Worm (Caenorhabditis elegans) whole organism, L4 larva: ENCODE results near the gene txt-4.
A peak's percentile ranks its signal among the peaks of the same experiment; 100 is the strongest.

Source experiments
- F49E8.2 ChIP-seq: sonication (generic microtip); optimal IDR thresholded peaks from 2 replicates; lab custom pipeline; 2016; ENCODE audit warnings: missing compliant biosample characterization, mild to moderate bottlenecking, missing genetic modification characterization, borderline replicate concordance
- T20F7.1 ChIP-seq: fragments of 200-800 bp; sonication (Bioruptor generic); optimal IDR thresholded peaks from 2 replicates; lab custom pipeline; 2018; ENCODE audit warnings: mild to moderate bottlenecking, missing genetic modification characterization, missing compliant biosample characterization
- T26A8.4 ChIP-seq: fragments of 200-800 bp; sonication (Bioruptor generic); IDR thresholded peaks from 2 replicates; pipeline ENCODE4 v1.3.6; 2022; ENCODE audit warnings: missing genetic modification characterization, missing compliant biosample characterization
- Y105C5A.15 ChIP-seq: fragments of 200-800 bp; sonication (Bioruptor generic); IDR thresholded peaks from 2 replicates; pipeline ENCODE4 v1.3.6; 2022; ENCODE audit warnings: missing genetic modification characterization, missing compliant biosample characterization
- Y5F2A.4 ChIP-seq: fragments of 200-800 bp; sonication (Bioruptor generic); optimal IDR thresholded peaks from 2 replicates; lab custom pipeline; 2018; ENCODE audit warnings: mild to moderate bottlenecking, missing genetic modification characterization, missing compliant biosample characterization
- arid-1 ChIP-seq: fragments of 200-800 bp; sonication (Bioruptor generic); conservative IDR thresholded peaks from 2 replicates; pipeline ENCODE4 v1.3.6; 2022; ENCODE audit warnings: missing genetic modification reagents, missing genetic modification characterization, missing compliant biosample characterization
- ceh-20 ChIP-seq: fragments of 200-800 bp; sonication (Bioruptor generic); IDR thresholded peaks from 2 replicates; pipeline ENCODE4 v1.3.6; 2022; ENCODE audit warnings: missing genetic modification reagents, missing genetic modification characterization, missing compliant biosample characterization
- ceh-62 ChIP-seq: sonication (generic microtip); optimal IDR thresholded peaks from 2 replicates; lab custom pipeline; 2017; ENCODE audit warnings: missing biosample characterization, missing genetic modification characterization
- ceh-82 ChIP-seq: sonication (generic microtip); optimal IDR thresholded peaks from 2 replicates; lab custom pipeline; 2017; ENCODE audit warnings: missing biosample characterization, missing genetic modification characterization
- ces-1 ChIP-seq: fragments of 150-350 bp; sonication (generic microtip); optimal IDR thresholded peaks from 4 replicates; lab custom pipeline; 2014; ENCODE audit warnings: missing biosample characterization, missing genetic modification reagents, missing genetic modification characterization
- cey-2 ChIP-seq: sonication (generic microtip); optimal IDR thresholded peaks from 3 replicates; lab custom pipeline; 2017; ENCODE audit warnings: missing genetic modification characterization, mild to moderate bottlenecking, missing compliant biosample characterization, antibody characterized with exemption, borderline replicate concordance; ENCODE audit not compliant: insufficient read depth
- ctbp-1 ChIP-seq: fragments of 200-800 bp; sonication (Bioruptor generic); IDR thresholded peaks from 2 replicates; pipeline ENCODE4 v1.3.6; 2022; ENCODE audit warnings: missing genetic modification reagents, missing genetic modification characterization, missing compliant biosample characterization
- daf-16 ChIP-seq, 3 experiments: sonication (generic microtip); optimal IDR thresholded peaks; 2 replicates each; lab custom pipeline; 2016 to 2017; ENCODE audit warnings: missing genetic modification characterization in 3 of 3, missing genetic modification reagents in 3 of 3, mild to moderate bottlenecking in 2 of 3, missing compliant biosample characterization in 2 of 3, missing biosample characterization in 1 of 3, moderate library complexity in 1 of 3
- daf-19 ChIP-seq: fragments of 200-800 bp; sonication (Bioruptor generic); conservative IDR thresholded peaks from 2 replicates; pipeline ENCODE4 v1.3.6; 2022; ENCODE audit warnings: missing genetic modification characterization, missing compliant biosample characterization
- dmd-6 ChIP-seq: fragments of 200-800 bp; sonication (Bioruptor generic); IDR thresholded peaks from 2 replicates; pipeline ENCODE4 v1.3.6; 2022; ENCODE audit warnings: missing genetic modification reagents, missing genetic modification characterization, missing compliant biosample characterization
- duxl-1 ChIP-seq: sonication (generic microtip); optimal IDR thresholded peaks from 2 replicates; lab custom pipeline; 2016; ENCODE audit warnings: mild to moderate bottlenecking, missing genetic modification characterization, moderate library complexity, missing compliant biosample characterization; ENCODE audit not compliant: poor library complexity
- egl-27 ChIP-seq: sonication (generic microtip); optimal IDR thresholded peaks from 3 replicates; lab custom pipeline; 2017; ENCODE audit warnings: missing biosample characterization, missing genetic modification reagents, missing genetic modification characterization
- hif-1 ChIP-seq, 2 experiments: sonication (generic microtip); optimal IDR thresholded peaks; 2 replicates each; lab custom pipeline; 2016 to 2017; ENCODE audit warnings: missing compliant biosample characterization in 2 of 2, missing genetic modification characterization in 2 of 2, missing genetic modification reagents in 2 of 2, missing genotype in 2 of 2, mild to moderate bottlenecking in 1 of 2
- hlh-11 ChIP-seq: fragments of 200-800 bp; sonication (Bioruptor generic); optimal IDR thresholded peaks from 2 replicates; lab custom pipeline; 2018; ENCODE audit warnings: mild to moderate bottlenecking, missing genetic modification characterization, missing compliant biosample characterization
- lin-1 ChIP-seq: fragments of 200-800 bp; sonication (Bioruptor generic); IDR thresholded peaks from 2 replicates; pipeline ENCODE4 v1.3.6; 2022; ENCODE audit warnings: missing genetic modification reagents, missing genetic modification characterization, missing compliant biosample characterization
- lin-39 ChIP-seq: fragments of 150-350 bp; optimal IDR thresholded peaks from 2 replicates; lab custom pipeline; 2014; ENCODE audit warnings: missing biosample characterization, missing genetic modification reagents, missing genetic modification characterization
- madf-9 ChIP-seq: fragments of 200-800 bp; sonication (Bioruptor generic); conservative IDR thresholded peaks from 2 replicates; pipeline ENCODE4 v1.3.6; 2022; ENCODE audit warnings: missing genetic modification reagents, missing genetic modification characterization, missing compliant biosample characterization
- mdt-29 ChIP-seq: fragments of 200-800 bp; sonication (Bioruptor generic); IDR thresholded peaks from 2 replicates; pipeline ENCODE4 v1.3.6; 2022; ENCODE audit warnings: missing genetic modification reagents, missing genetic modification characterization, missing compliant biosample characterization
- mes-2 ChIP-seq: sonication (generic microtip); optimal IDR thresholded peaks from 2 replicates; lab custom pipeline; 2016; ENCODE audit warnings: missing genotype, mild to moderate bottlenecking, missing genetic modification characterization, missing compliant biosample characterization; ENCODE audit not compliant: poor library complexity, severe bottlenecking
- mxl-2 ChIP-seq: fragments of 200-800 bp; sonication (Bioruptor generic); conservative IDR thresholded peaks from 2 replicates; pipeline ENCODE4 v1.3.6; 2022; ENCODE audit warnings: missing genetic modification reagents, missing genetic modification characterization, missing compliant biosample characterization
- nhr-11 ChIP-seq: fragments of 150-350 bp; optimal IDR thresholded peaks from 2 replicates; lab custom pipeline; 2014; ENCODE audit warnings: missing biosample characterization, missing genetic modification characterization
- nhr-237 ChIP-seq: sonication (generic microtip); optimal IDR thresholded peaks from 2 replicates; lab custom pipeline; 2017; ENCODE audit warnings: missing biosample characterization, missing genetic modification characterization
- nhr-28 ChIP-seq: fragments of 150-350 bp; optimal IDR thresholded peaks from 2 replicates; lab custom pipeline; 2014; ENCODE audit warnings: missing biosample characterization, missing genetic modification characterization
- nhr-41 ChIP-seq: fragments of 200-800 bp; sonication (Bioruptor generic); IDR thresholded peaks from 2 replicates; pipeline ENCODE4 v1.3.6; 2022; ENCODE audit warnings: missing genetic modification reagents, missing genetic modification characterization, missing compliant biosample characterization
- nhr-6 ChIP-seq: fragments of 150-350 bp; optimal IDR thresholded peaks from 2 replicates; lab custom pipeline; 2014; ENCODE audit warnings: missing biosample characterization, missing genetic modification characterization
- nhr-77 ChIP-seq: fragments of 150-350 bp; optimal IDR thresholded peaks from 2 replicates; lab custom pipeline; 2014; ENCODE audit warnings: missing biosample characterization, missing genetic modification characterization
- php-3 ChIP-seq: fragments of 200-800 bp; sonication (Bioruptor generic); IDR thresholded peaks from 2 replicates; pipeline ENCODE4 v1.3.6; 2022; ENCODE audit warnings: missing genetic modification reagents, missing genetic modification characterization, missing compliant biosample characterization
- pqm-1 ChIP-seq: sonication (generic microtip); optimal IDR thresholded peaks from 2 replicates; lab custom pipeline; 2017; ENCODE audit warnings: missing biosample characterization, missing genetic modification characterization
- rbr-2 ChIP-seq: sonication (generic microtip); optimal IDR thresholded peaks from 2 replicates; lab custom pipeline; 2016; ENCODE audit warnings: missing genotype, missing genetic modification characterization, missing compliant biosample characterization
- sdz-12 ChIP-seq: fragments of 200-800 bp; sonication (Bioruptor generic); optimal IDR thresholded peaks from 2 replicates; lab custom pipeline; 2018; ENCODE audit warnings: mild to moderate bottlenecking, missing genetic modification characterization, missing compliant biosample characterization
- skn-1 ChIP-seq: fragments of 150-350 bp; optimal IDR thresholded peaks from 2 replicates; lab custom pipeline; 2014; ENCODE audit warnings: missing biosample characterization, missing genetic modification characterization
- snpc-4 ChIP-seq: fragments of 150-350 bp; optimal IDR thresholded peaks from 2 replicates; lab custom pipeline; 2014; ENCODE audit warnings: missing biosample characterization, missing genetic modification characterization
- spr-3 ChIP-seq: fragments of 200-800 bp; sonication (Bioruptor generic); optimal IDR thresholded peaks from 2 replicates; lab custom pipeline; 2018; ENCODE audit warnings: mild to moderate bottlenecking, missing genetic modification characterization, missing compliant biosample characterization
- tag-97 ChIP-seq: fragments of 200-800 bp; sonication (Bioruptor generic); IDR thresholded peaks from 2 replicates; pipeline ENCODE4 v1.3.6; 2022; ENCODE audit warnings: missing genetic modification characterization, missing compliant biosample characterization
- tra-1 ChIP-seq: fragments of 200-800 bp; sonication (Bioruptor generic); IDR thresholded peaks from 2 replicates; pipeline ENCODE4 v1.3.6; 2022; ENCODE audit warnings: missing genetic modification reagents, missing genetic modification characterization, missing compliant biosample characterization
- unc-39 ChIP-seq: sonication (generic microtip); optimal IDR thresholded peaks from 2 replicates; lab custom pipeline; 2017; ENCODE audit warnings: missing biosample characterization, missing genetic modification characterization
- unc-62 ChIP-seq, 3 experiments: fragments of 150-350 bp in 1 of 3; sonication (generic microtip); optimal IDR thresholded peaks in 2 of 3; peaks in 1 of 3; 1 replicate in 1 of 3; 2 replicates in 2 of 3; lab custom pipeline; 2014 to 2017; ENCODE audit warnings: missing biosample characterization in 3 of 3, missing genetic modification characterization in 3 of 3, missing genetic modification reagents in 3 of 3, missing genotype in 1 of 3
- zag-1 ChIP-seq: fragments of 150-350 bp; optimal IDR thresholded peaks from 2 replicates; lab custom pipeline; 2014; ENCODE audit warnings: missing biosample characterization, missing genetic modification characterization
- zfp-3 ChIP-seq: fragments of 200-800 bp; sonication (Bioruptor generic); conservative IDR thresholded peaks from 2 replicates; pipeline ENCODE4 v1.3.6; 2022; ENCODE audit warnings: missing genetic modification reagents, missing genetic modification characterization, missing compliant biosample characterization
- zip-2 ChIP-seq: fragments of 150-350 bp; optimal IDR thresholded peaks from 2 replicates; lab custom pipeline; 2014; ENCODE audit warnings: missing biosample characterization, missing genetic modification characterization

txt-4 gene

ce11 chrIV:1496017-1496678 lies 14.2 kb upstream of the txt-4 start, which contains the start of gene npp-20 (continued):
- TF ChIP-seq ceh-82 (no peak), mdt-29 (GFP tag; lab: Robert Waterston, UW) (no peak), mes-2 (tag; lab: Kevin White, UChicago) (peak; percentile 64), mxl-2 (GFP tag; lab: Robert Waterston, UW) (no peak), F49E8.2 (no peak), sdz-12 (GFP tag; lab: Kevin White, UChicago) (no peak), nhr-41 (GFP tag; lab: Robert Waterston, UW) (no peak), lin-1 (GFP tag; lab: Robert Waterston, UW) (no peak), duxl-1 (peak; percentile 59), T20F7.1 (peak; percentile 57), T26A8.4 (GFP tag; lab: Robert Waterston, UW) (0 out of 2 replicates have a peak, but pooled peaks have one; percentile 20), spr-3 (GFP tag; lab: Kevin White, UChicago) (no peak), unc-62 (GFP tag; optimal IDR thresholded peaks at IDR 0.05 in 1 of 2; lab: Kevin White, UChicago) (peak in 1 of 2 experiments; percentile 75), unc-62 (tag; optimal IDR thresholded peaks at IDR 0.05; lab: Kevin White, UChicago) (no peak), cey-2 (tag; lab: Kevin White, UChicago) (no peak), Y105C5A.15 (no peak), snpc-4 (tag; lab: Kevin White, UChicago) (no peak), lin-39 (tag; lab: Kevin White, UChicago) (no peak), nhr-28 (tag; lab: Kevin White, UChicago) (peak; percentile 62), tra-1 (GFP tag; lab: Robert Waterston, UW) (no peak), dmd-6 (peak; percentile 22; the same call in 1 of the 2 replicates), hlh-11 (tag; lab: Kevin White, UChicago) (peak; percentile 43), rbr-2 (tag; lab: Kevin White, UChicago) (peak; percentile 40)

- TF ChIP-seq unc-62 (GFP tag; optimal IDR thresholded peaks at IDR 0.05 in 1 of 2; lab: Kevin White, UChicago) = peak in 1 of 2 experiments; percentile 14
- no peak for TF ChIP-seq unc-62 (tag; optimal IDR thresholded peaks at IDR 0.05; lab: Kevin White, UChicago)
- no peak for TF ChIP-seq ceh-62
These were observed 13.7 kb upstream of the txt-4 start for ce11 chrIV:1496679-1497033.

ce11 chrIV:1497448-1497847 lies 12.9 kb upstream of the txt-4 start, which contains the start of gene hxk-3:
Gene hxk-3 (plus strand): TSS chrIV:1497626.
- TF ChIP-seq egl-27 (tag; lab: Kevin White, UChicago) = no peak
- TF ChIP-seq pqm-1 (tag; lab: Kevin White, UChicago) = no peak
- TF ChIP-seq nhr-237 (tag; lab: Kevin White, UChicago) = no peak
- no peak for TF ChIP-seq tag-97 (GFP tag; lab: Robert Waterston, UW)
- TF ChIP-seq daf-16 (GFP tag; optimal IDR thresholded peaks at IDR 0.05; lab: Kevin White, UChicago) = peak in 1 of 2 experiments; percentile 47
- TF ChIP-seq daf-16 (tag; optimal IDR thresholded peaks at IDR 0.05; lab: Kevin White, UChicago) = peak; percentile 48
- TF ChIP-seq ceh-20 = 0 out of 2 replicates have a peak, but pooled peaks have one; percentile 24
- TF ChIP-seq unc-39 (tag; lab: Kevin White, UChicago) = no peak
- no peak for TF ChIP-seq nhr-77 (tag; lab: Kevin White, UChicago)
- 0 out of 2 replicates have a peak, but pooled peaks have one; percentile 39 for TF ChIP-seq arid-1
- no peak for TF ChIP-seq zip-2 (tag; lab: Kevin White, UChicago)
- no peak for TF ChIP-seq ctbp-1 (GFP tag; lab: Robert Waterston, UW)
- no peak for TF ChIP-seq T20F7.1
- TF ChIP-seq zfp-3 (GFP tag; lab: Robert Waterston, UW) = no peak
- TF ChIP-seq ces-1 = no peak
- TF ChIP-seq nhr-28 (tag; lab: Kevin White, UChicago) = peak; percentile 19
- no peak for TF ChIP-seq madf-9 (GFP tag; lab: Robert Waterston, UW)
- TF ChIP-seq Y5F2A.4 (GFP tag; lab: Kevin White, UChicago) = no peak
- TF ChIP-seq cey-2 (tag; lab: Kevin White, UChicago) = no peak
- TF ChIP-seq nhr-11 = no peak
- TF ChIP-seq hif-1 (tag; optimal IDR thresholded peaks at IDR 0.05; lab: Kevin White, UChicago) = peak; percentile 28 to 96
- TF ChIP-seq rbr-2 (tag; lab: Kevin White, UChicago) = peak; percentile 65
- TF ChIP-seq skn-1 (tag; lab: Kevin White, UChicago) = no peak
- peak; percentile 59; the same call in 1 of the 2 replicates for TF ChIP-seq php-3 (GFP tag; lab: Robert Waterston, UW)
- peak; percentile 77 for TF ChIP-seq nhr-6 (tag; lab: Kevin White, UChicago)
- TF ChIP-seq zag-1 (tag; lab: Kevin White, UChicago) = no peak
- TF ChIP-seq snpc-4 (tag; lab: Kevin White, UChicago) = no peak
- no peak for TF ChIP-seq daf-19 (GFP tag; lab: Robert Waterston, UW)
